Worm (Caenorhabditis elegans): Measurements from ENCODE around the gene tag-151.

DNA sequence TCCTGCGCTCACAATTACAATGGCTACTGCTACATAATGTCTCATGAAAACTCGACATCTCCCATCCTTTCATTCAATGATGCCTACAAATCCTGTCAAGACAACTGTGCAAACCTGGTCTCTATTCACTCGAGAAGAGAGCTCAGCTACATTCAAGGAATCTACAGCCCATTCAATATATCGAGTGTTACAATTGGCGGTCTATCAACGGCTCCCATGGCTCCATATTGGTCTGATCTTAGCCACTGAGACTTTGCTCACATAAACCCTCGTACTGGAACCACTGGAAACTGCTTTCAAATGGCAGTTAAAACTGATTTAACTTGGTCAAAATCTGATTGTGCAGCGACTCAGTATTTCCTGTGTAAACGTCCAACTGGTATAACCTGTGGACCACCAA, 34.6 kb upstream of the tag-151 start, which contains the start of gene T05A7.3:
- TF ChIP-seq nhr-11 (tag; optimal IDR thresholded peaks at IDR 0.05) (no peak), lsy-2 (tag; optimal IDR thresholded peaks at IDR 0.05) (no peak), blmp-1 (tag; optimal IDR thresholded peaks at IDR 0.05; ENCODE audit: insufficient read depth) (no peak), ZK546.5 (tag; optimal IDR thresholded peaks at IDR 0.05) (no peak)

All from whole organism, L2 larva.